Worm (Caenorhabditis elegans): ENCODE measurements around the gene B0250.8.

DNA sequence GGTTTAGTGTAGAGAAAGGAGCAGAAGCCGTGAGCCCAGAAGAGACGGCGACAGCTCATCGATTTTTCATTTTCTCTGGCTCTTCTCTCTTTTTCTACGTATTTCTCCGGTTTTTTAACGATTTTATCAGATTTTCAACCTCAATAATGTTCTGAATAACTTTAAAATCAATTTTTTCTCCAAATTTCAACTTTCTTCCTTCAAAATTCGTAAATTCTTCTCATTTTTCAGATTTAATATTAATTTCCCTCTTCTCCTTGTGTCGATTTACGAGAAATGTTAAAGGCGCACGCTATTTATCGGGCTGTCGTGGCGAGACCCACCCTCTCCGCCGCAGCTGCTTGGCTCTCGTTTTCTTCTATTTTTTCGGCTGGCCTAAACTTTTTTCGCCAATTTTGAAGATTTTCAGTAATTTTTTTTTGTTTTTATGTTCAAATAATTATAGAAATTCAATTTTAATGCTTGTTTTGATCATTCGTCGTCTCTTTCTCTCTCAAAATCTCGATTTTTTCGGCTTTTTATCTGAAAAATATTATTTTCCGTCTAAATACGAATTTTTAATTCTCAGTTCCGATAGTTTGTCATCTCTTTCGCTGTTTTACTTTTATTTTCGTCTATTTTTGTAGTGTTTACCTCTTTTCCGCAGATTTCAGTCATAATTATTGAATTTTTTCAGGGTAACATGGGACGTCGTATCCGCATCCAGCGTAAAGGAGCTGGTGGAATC lies 8.9 kb upstream of the B0250.8 start, which contains the start of the genes calf-1 and rpl-2:
- TF ChIP-seq W03F9.2 (tag; optimal IDR thresholded peaks at IDR 0.05) (peak; percentile 33), him-1 (tag; optimal IDR thresholded peaks at IDR 0.05) (no peak), dao-5 (tag; optimal IDR thresholded peaks at IDR 0.05) (no peak)
